Worm (Caenorhabditis elegans) whole organism, late embryonic: Measurements from ENCODE around the gene Y39A1A.9.

Experiments
- C38D4.7 ChIP-seq: fragments of 200-800 bp; sonication (Bioruptor generic); optimal IDR thresholded peaks from 2 replicates; lab custom pipeline; 2018; ENCODE audit warnings: mild to moderate bottlenecking, missing genetic modification characterization, moderate library complexity, missing compliant biosample characterization
- ceh-2 ChIP-seq: sonication (generic microtip); optimal IDR thresholded peaks from 2 replicates; lab custom pipeline; 2016; ENCODE audit warnings: missing genotype, missing genetic modification characterization, missing compliant biosample characterization
- dmd-4 ChIP-seq: sonication (generic microtip); optimal IDR thresholded peaks from 2 replicates; lab custom pipeline; 2016; ENCODE audit warnings: borderline replicate concordance, missing genetic modification characterization, missing compliant biosample characterization
- elt-2 ChIP-seq: sonication (generic microtip); optimal IDR thresholded peaks from 2 replicates; lab custom pipeline; 2016; ENCODE audit warnings: missing genetic modification reagents, missing genetic modification characterization, missing compliant biosample characterization
- eyg-1 ChIP-seq: sonication (generic microtip); optimal IDR thresholded peaks from 2 replicates; lab custom pipeline; 2016; ENCODE audit warnings: missing genotype, missing genetic modification characterization, missing compliant biosample characterization
- lim-6 ChIP-seq: sonication (generic microtip); optimal IDR thresholded peaks from 2 replicates; lab custom pipeline; 2016; ENCODE audit warnings: missing genetic modification characterization, missing compliant biosample characterization
- madf-2 ChIP-seq: sonication (generic microtip); optimal IDR thresholded peaks from 2 replicates; lab custom pipeline; 2017; ENCODE audit warnings: missing genetic modification characterization, missing compliant biosample characterization
- pqm-1 ChIP-seq: sonication (generic microtip); optimal IDR thresholded peaks from 2 replicates; lab custom pipeline; 2016; ENCODE audit warnings: missing genetic modification characterization, missing compliant biosample characterization
- sox-4 ChIP-seq: sonication (generic microtip); optimal IDR thresholded peaks from 2 replicates; lab custom pipeline; 2017; ENCODE audit warnings: mild to moderate bottlenecking, missing genetic modification characterization, inconsistent platforms, missing compliant biosample characterization
- zip-5 ChIP-seq: sonication (generic microtip); optimal IDR thresholded peaks from 2 replicates; lab custom pipeline; 2016; ENCODE audit warnings: missing genetic modification characterization, missing compliant biosample characterization

- TF ChIP-seq C38D4.7 (GFP tag; lab: Kevin White, UChicago) (no peak), eyg-1 (tag; lab: Kevin White, UChicago) (no peak), lim-6 (tag; lab: Kevin White, UChicago) (no peak), dmd-4 (tag; lab: Kevin White, UChicago) (no peak), madf-2 (tag; lab: Kevin White, UChicago) (no peak), sox-4 (tag; lab: Kevin White, UChicago) (no peak), elt-2 (tag; lab: Kevin White, UChicago) (no peak), zip-5 (no peak), ceh-2 (tag; lab: Kevin White, UChicago) (no peak), pqm-1 (tag; lab: Kevin White, UChicago) (no peak)
Measured at ce11 chrIII:10637933-10638332, 4.6 kb upstream of the Y39A1A.9 start.
